Fruit fly (Drosophila melanogaster): ENCODE measurements around the gene emb.

DNA sequence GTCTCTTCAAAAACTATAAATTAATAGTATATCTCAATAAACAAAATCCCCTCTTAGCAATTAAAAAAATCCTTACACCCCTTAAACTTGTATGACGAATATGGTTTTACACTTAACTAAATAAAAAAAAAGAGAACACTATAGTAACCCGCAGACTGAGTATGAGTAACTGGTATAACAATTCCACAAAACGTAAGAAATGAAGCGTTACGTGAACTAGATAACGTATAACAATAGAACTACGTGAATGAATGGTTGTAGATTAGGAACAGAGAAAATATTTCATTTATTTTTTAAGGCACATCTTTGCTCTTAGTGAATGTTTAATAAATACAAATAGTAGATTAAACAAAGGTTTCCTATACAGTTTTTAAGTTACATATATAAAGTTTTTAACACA, 48.0 kb upstream of the emb start:
- TF ChIP-seq cad (GFP tag; optimal IDR thresholded peaks at IDR 0.05) (no peak), pan (optimal IDR thresholded peaks at IDR 0.05) (no peak), pan (GFP tag; optimal IDR thresholded peaks at IDR 0.05 in 1 of 2, IDR thresholded peaks at IDR 0.05 in 1 of 2) (no peak), tio (GFP tag; optimal IDR thresholded peaks at IDR 0.05) (no peak)
